Fruit fly (Drosophila melanogaster) whole organism, embryonic: ENCODE measurements around the gene Srp19.

Experiments used
- CG10147 ChIP-seq: fragments of 200-800 bp; sonication (Bioruptor generic); optimal IDR thresholded peaks from 2 replicates; lab custom pipeline; 2019; ENCODE audit warnings: missing biosample characterization, mild to moderate bottlenecking, missing genetic modification characterization, moderate library complexity
- CG10209 ChIP-seq: fragments of 200-800 bp; sonication (Bioruptor generic); optimal IDR thresholded peaks from 3 replicates; lab custom pipeline; 2017; ENCODE audit warnings: missing biosample characterization, mild to moderate bottlenecking, missing genetic modification characterization, missing genetic modification reagents
- CG10654 ChIP-seq: fragments of 200-800 bp; sonication (Bioruptor generic); optimal IDR thresholded peaks from 2 replicates; lab custom pipeline; 2016; ENCODE audit warnings: missing biosample characterization, missing genetic modification characterization
- CG10979 ChIP-seq: fragments of 200-800 bp; sonication (Bioruptor generic); optimal IDR thresholded peaks from 2 replicates; lab custom pipeline; 2018; ENCODE audit warnings: missing biosample characterization, mild to moderate bottlenecking, missing genetic modification characterization, moderate library complexity
- CG11723 ChIP-seq: fragments of 200-800 bp; sonication (Bioruptor generic); optimal IDR thresholded peaks from 2 replicates; lab custom pipeline; 2017; ENCODE audit warnings: missing biosample characterization, mild to moderate bottlenecking, missing genetic modification characterization
- CG12236 ChIP-seq: fragments of 200-800 bp; sonication (Bioruptor generic); optimal IDR thresholded peaks from 2 replicates; lab custom pipeline; 2016; ENCODE audit warnings: missing biosample characterization, missing genetic modification characterization
- CG12769 ChIP-seq: fragments of 200-800 bp; sonication (Bioruptor generic); optimal IDR thresholded peaks from 2 replicates; lab custom pipeline; 2019; ENCODE audit warnings: missing biosample characterization, mild to moderate bottlenecking, missing genetic modification characterization, moderate library complexity
- CG13123 ChIP-seq: fragments of 200-800 bp; sonication (Bioruptor generic); optimal IDR thresholded peaks from 2 replicates; lab custom pipeline; 2016; ENCODE audit warnings: missing biosample characterization, missing genetic modification characterization
- CG13624 ChIP-seq: fragments of 200-800 bp; sonication (Bioruptor generic); optimal IDR thresholded peaks from 2 replicates; lab custom pipeline; 2016; ENCODE audit warnings: missing biosample characterization, missing genetic modification characterization
- CG14860 ChIP-seq: fragments of 200-800 bp; sonication (Bioruptor generic); IDR thresholded peaks from 3 replicates; pipeline ENCODE4 v1.3.6; 2022; ENCODE audit warnings: missing biosample characterization, missing genetic modification characterization; ENCODE audit not compliant: partially characterized antibody
- CG15269 ChIP-seq: fragments of 200-800 bp; sonication (Bioruptor generic); optimal IDR thresholded peaks from 2 replicates; lab custom pipeline; 2018; ENCODE audit warnings: missing biosample characterization, mild to moderate bottlenecking, missing genetic modification characterization, moderate library complexity
- CG1647 ChIP-seq: fragments of 200-800 bp; sonication (Bioruptor generic); optimal IDR thresholded peaks from 3 replicates; lab custom pipeline; 2016; ENCODE audit warnings: missing biosample characterization, missing genetic modification characterization
- CG16813 ChIP-seq: fragments of 200-800 bp; sonication (Bioruptor generic); IDR thresholded peaks from 3 replicates; pipeline ENCODE4 v1.3.6; 2022; ENCODE audit warnings: missing biosample characterization, missing genetic modification characterization; ENCODE audit not compliant: partially characterized antibody
- CG17612 ChIP-seq: fragments of 200-800 bp; sonication (Bioruptor generic); IDR thresholded peaks from 2 replicates; pipeline ENCODE4 v1.3.6; 2022; ENCODE audit warnings: missing biosample characterization, missing genetic modification characterization
- CG18011 ChIP-seq: fragments of 200-800 bp; sonication (Bioruptor generic); optimal IDR thresholded peaks from 2 replicates; lab custom pipeline; 2017; ENCODE audit warnings: missing biosample characterization, missing genetic modification characterization, mild to moderate bottlenecking, moderate library complexity, missing genotype
- CG2116 ChIP-seq: fragments of 200-800 bp; sonication (Bioruptor generic); optimal IDR thresholded peaks from 3 replicates; lab custom pipeline; 2018; ENCODE audit warnings: missing biosample characterization, mild to moderate bottlenecking, missing genetic modification characterization
- CG32532 ChIP-seq: fragments of 200-800 bp; sonication (Bioruptor generic); IDR thresholded peaks from 2 replicates; pipeline ENCODE4 v1.3.6; 2022; ENCODE audit warnings: missing biosample characterization, missing genetic modification characterization
- CG3281 ChIP-seq: fragments of 200-800 bp; sonication (Bioruptor generic); optimal IDR thresholded peaks from 3 replicates; lab custom pipeline; 2017; ENCODE audit warnings: missing biosample characterization, mild to moderate bottlenecking, missing genetic modification characterization
- CG33557 ChIP-seq: fragments of 200-800 bp; sonication (Bioruptor generic); optimal IDR thresholded peaks from 2 replicates; lab custom pipeline; 2019; ENCODE audit warnings: missing biosample characterization, mild to moderate bottlenecking, missing genetic modification characterization, moderate library complexity
- CG4282 ChIP-seq: fragments of 200-800 bp; sonication (Bioruptor generic); optimal IDR thresholded peaks from 2 replicates; lab custom pipeline; 2016; ENCODE audit warnings: missing biosample characterization, missing genetic modification characterization
- CG7372 ChIP-seq: fragments of 200-800 bp; sonication (Bioruptor generic); IDR thresholded peaks from 2 replicates; pipeline ENCODE4 v1.3.6; 2022; ENCODE audit warnings: missing biosample characterization, missing genetic modification characterization
- Camta ChIP-seq: fragments of 200-800 bp; sonication (Bioruptor generic); optimal IDR thresholded peaks from 2 replicates; lab custom pipeline; 2016; ENCODE audit warnings: missing biosample characterization, missing genetic modification characterization
- Drgx ChIP-seq: fragments of 200-800 bp; sonication (Bioruptor generic); IDR thresholded peaks from 2 replicates; pipeline ENCODE4 v1.3.6; 2022; ENCODE audit warnings: missing biosample characterization, missing genetic modification characterization
- Ets65A ChIP-seq: fragments of 200-800 bp; sonication (Bioruptor generic); peaks from one replicate; lab custom pipeline; 2016; ENCODE audit warnings: missing biosample characterization, missing genetic modification characterization
- Hmr ChIP-seq: fragments of 200-800 bp; sonication (Bioruptor generic); optimal IDR thresholded peaks from 3 replicates; lab custom pipeline; 2017; ENCODE audit warnings: mild to moderate bottlenecking, missing biosample characterization, missing genetic modification reagents, missing genetic modification characterization
- Hsf ChIP-seq: fragments of 200-800 bp; sonication (Bioruptor generic); optimal IDR thresholded peaks from 3 replicates; lab custom pipeline; 2016; ENCODE audit warnings: missing biosample characterization, missing genetic modification characterization
- Mad ChIP-seq: fragments of 200-800 bp; sonication (Bioruptor generic); optimal IDR thresholded peaks from 2 replicates; lab custom pipeline; 2016; ENCODE audit warnings: missing biosample characterization, missing genetic modification characterization
- Med ChIP-seq: fragments of 200-800 bp; sonication (Bioruptor generic); peaks from one replicate; lab custom pipeline; 2016; ENCODE audit warnings: missing biosample characterization, missing genetic modification characterization, mild to moderate bottlenecking, inconsistent platforms, moderate library complexity
- Rfx ChIP-seq: fragments of 200-800 bp; sonication (Bioruptor generic); IDR thresholded peaks from 2 replicates; pipeline ENCODE4 v1.3.6; 2022; ENCODE audit warnings: missing biosample characterization, missing genetic modification characterization
- Taf1 ChIP-seq: fragments of 200-800 bp; sonication (Bioruptor generic); IDR thresholded peaks from 2 replicates; pipeline ENCODE4 v1.3.6; 2022; ENCODE audit warnings: missing biosample characterization, missing genetic modification characterization
- Trl ChIP-seq, 3 experiments: fragments of >200 bp in 2 of 3; fragments of 200-800 bp in 1 of 3; sonication (Bioruptor generic) in 1 of 3; optimal IDR thresholded peaks; 2 replicates in 1 of 3; 3 replicates in 2 of 3; lab custom pipeline; 2016 to 2017; ENCODE audit warnings: missing biosample characterization in 1 of 3, missing genetic modification characterization in 1 of 3
- al ChIP-seq: fragments of 200-800 bp; sonication (Bioruptor generic); IDR thresholded peaks from 2 replicates; pipeline ENCODE4 v1.3.6; 2022; ENCODE audit warnings: missing biosample characterization, missing genetic modification characterization
- chif ChIP-seq, 2 experiments: fragments of 200-800 bp; sonication (Bioruptor generic); optimal IDR thresholded peaks; 3 replicates each; lab custom pipeline; 2016; ENCODE audit warnings: missing biosample characterization in 2 of 2, missing genetic modification characterization in 2 of 2
- dati ChIP-seq: fragments of 200-800 bp; sonication (Bioruptor generic); IDR thresholded peaks from 2 replicates; pipeline ENCODE4 v1.3.6; 2022; ENCODE audit warnings: missing biosample characterization, missing genetic modification characterization
- dm ChIP-seq: fragments of 200-800 bp; sonication (Bioruptor generic); optimal IDR thresholded peaks from 3 replicates; lab custom pipeline; 2016; ENCODE audit warnings: missing biosample characterization, missing genetic modification characterization
- gcm ChIP-seq: fragments of 200-800 bp; sonication (Bioruptor generic); optimal IDR thresholded peaks from 2 replicates; lab custom pipeline; 2019; ENCODE audit warnings: missing biosample characterization, mild to moderate bottlenecking, missing genetic modification characterization, moderate library complexity
- inv ChIP-seq: fragments of 200-800 bp; sonication (Bioruptor generic); IDR thresholded peaks from 2 replicates; pipeline ENCODE4 v1.3.6; 2022; ENCODE audit warnings: missing biosample characterization, missing genetic modification characterization; ENCODE audit not compliant: partially characterized antibody
- knrl ChIP-seq: fragments of 200-800 bp; sonication (Bioruptor generic); IDR thresholded peaks from 3 replicates; pipeline ENCODE4 v1.3.6; 2022; ENCODE audit warnings: missing biosample characterization, missing genetic modification characterization; ENCODE audit not compliant: partially characterized antibody
- nmo ChIP-seq: fragments of 200-800 bp; sonication (Bioruptor generic); optimal IDR thresholded peaks from 2 replicates; lab custom pipeline; 2018; ENCODE audit warnings: missing biosample characterization, mild to moderate bottlenecking, missing genetic modification characterization, moderate library complexity
- pb ChIP-seq: fragments of 200-800 bp; sonication (Bioruptor generic); optimal IDR thresholded peaks from 3 replicates; lab custom pipeline; 2016; ENCODE audit warnings: missing biosample characterization, missing genetic modification characterization
- phol ChIP-seq: fragments of 200-800 bp; sonication (Bioruptor generic); optimal IDR thresholded peaks from 3 replicates; lab custom pipeline; 2018; ENCODE audit warnings: missing biosample characterization, mild to moderate bottlenecking, missing genetic modification characterization, moderate library complexity
- ranshi ChIP-seq: fragments of 200-800 bp; sonication (Bioruptor generic); IDR thresholded peaks from 2 replicates; pipeline ENCODE4 v1.3.6; 2022; ENCODE audit warnings: missing biosample characterization, missing genetic modification characterization
- scrt ChIP-seq: fragments of 200-800 bp; sonication (Bioruptor generic); optimal IDR thresholded peaks from 2 replicates; lab custom pipeline; 2018; ENCODE audit warnings: missing biosample characterization, mild to moderate bottlenecking, missing genetic modification characterization, moderate library complexity
- sens-2 ChIP-seq: fragments of 200-800 bp; sonication (Bioruptor generic); IDR thresholded peaks from 2 replicates; pipeline ENCODE4 v1.3.6; 2022; ENCODE audit warnings: missing biosample characterization, missing genetic modification characterization
- sisA ChIP-seq: fragments of 200-800 bp; sonication (Bioruptor generic); IDR thresholded peaks from 2 replicates; pipeline ENCODE4 v1.3.6; 2022; ENCODE audit warnings: missing biosample characterization, missing genetic modification characterization
- slou ChIP-seq: fragments of 200-800 bp; sonication (Bioruptor generic); optimal IDR thresholded peaks from 3 replicates; lab custom pipeline; 2016; ENCODE audit warnings: missing biosample characterization, missing genetic modification characterization
- sob ChIP-seq: fragments of 200-800 bp; sonication (Bioruptor generic); IDR thresholded peaks from 2 replicates; pipeline ENCODE4 v1.3.6; 2022; ENCODE audit warnings: missing biosample characterization, missing genetic modification characterization
- tll ChIP-seq, 2 experiments: fragments of 200-800 bp in 1 of 2; fragments of >200 bp in 1 of 2; sonication (Bioruptor generic) in 1 of 2; optimal IDR thresholded peaks; 2 replicates each; lab custom pipeline; 2017 to 2019; ENCODE audit warnings: missing biosample characterization in 2 of 2, missing genetic modification characterization in 2 of 2, mild to moderate bottlenecking in 1 of 2, moderate library complexity in 1 of 2
- ttk ChIP-seq: fragments of 200-800 bp; sonication (Bioruptor generic); IDR thresholded peaks from 2 replicates; pipeline ENCODE4 v2.1.2; 2022; ENCODE audit warnings: missing biosample characterization, missing genetic modification characterization
- yki ChIP-seq: fragments of >200 bp; optimal IDR thresholded peaks from 3 replicates; lab custom pipeline; 2018

Srp19 gene

dm6 chr3L:7323348-7323747 is 24.5 kb downstream of the Srp19 start, which contains the start of the genes RhoGEF4 and Rint1 (continued):
- TF ChIP-seq CG10209 (GFP tag; lab: Kevin White, UChicago): peak; percentile 63
- no peak for TF ChIP-seq yki (lab: Kevin White, UChicago)
- TF ChIP-seq CG17612 (GFP tag; lab: Robert Waterston, UW): peak; percentile 26; the same call in 1 of the 2 replicates
- peak; percentile 52 for TF ChIP-seq CG13123
- peak; percentile 34; the same call in 1 of the 3 replicates for TF ChIP-seq CG16813 (GFP tag; lab: Robert Waterston, UW)
- TF ChIP-seq CG10147 (GFP tag; lab: Kevin White, UChicago): peak; percentile 74
- peak; percentile 71 for TF ChIP-seq al (GFP tag; lab: Robert Waterston, UW)
- peak; percentile 46 for TF ChIP-seq CG33557
- TF ChIP-seq Mad: peak; percentile 60
- TF ChIP-seq ranshi (GFP tag; lab: Robert Waterston, UW): peak; percentile 79; the same call in 1 of the 2 replicates
- TF ChIP-seq Taf1 (GFP tag; lab: Robert Waterston, UW): peak; percentile 61; the same call in 1 of the 2 replicates
- peak; percentile 38; the same call in 1 of the 3 replicates for TF ChIP-seq knrl
- TF ChIP-seq dm: peak; percentile 37
- TF ChIP-seq Ets65A (GFP tag; lab: Kevin White, UChicago): peak; percentile 95
- TF ChIP-seq CG18011: peak; percentile 44
- TF ChIP-seq CG15269 (tag; lab: Kevin White, UChicago): no peak
- peak in 1 of 2 experiments; percentile 14 for TF ChIP-seq tll (GFP tag; optimal IDR thresholded peaks at IDR 0.05; lab: Kevin White, UChicago)
- no peak for TF ChIP-seq Trl (optimal IDR thresholded peaks at IDR 0.05; lab: Kevin White, UChicago)
- TF ChIP-seq Trl (GFP tag; optimal IDR thresholded peaks at IDR 0.05; lab: Kevin White, UChicago): peak; percentile 21
- TF ChIP-seq phol (tag; lab: Kevin White, UChicago): peak; percentile 81
- peak; percentile 84 for TF ChIP-seq nmo (GFP tag; lab: Kevin White, UChicago)
- peak; percentile 78 for TF ChIP-seq sob
- TF ChIP-seq CG3281 (GFP tag; lab: Kevin White, UChicago): peak; percentile 6
- TF ChIP-seq gcm: peak; percentile 58
- TF ChIP-seq CG4282: no peak
- TF ChIP-seq CG10979: peak; percentile 51
- TF ChIP-seq Hsf (GFP tag; lab: Kevin White, UChicago): peak; percentile 63
- TF ChIP-seq Camta (GFP tag; lab: Kevin White, UChicago): peak; percentile 19
- TF ChIP-seq Drgx: no peak
- peak; percentile 69 for TF ChIP-seq CG2116 (GFP tag; lab: Kevin White, UChicago)
- TF ChIP-seq CG12769: no peak
- TF ChIP-seq Hmr (GFP tag; lab: Kevin White, UChicago): peak; percentile 61
- peak; percentile 87 for TF ChIP-seq sisA
- peak; percentile 4 to 53 for TF ChIP-seq chif (GFP tag; optimal IDR thresholded peaks at IDR 0.05; lab: Kevin White, UChicago)
- peak; percentile 83 for TF ChIP-seq CG32532 (GFP tag; lab: Robert Waterston, UW)
- TF ChIP-seq pb (GFP tag; lab: Kevin White, UChicago): no peak
- TF ChIP-seq dati (GFP tag; lab: Robert Waterston, UW): no peak
- TF ChIP-seq CG11723 (GFP tag; lab: Kevin White, UChicago): no peak
- peak; percentile 61 for TF ChIP-seq scrt (GFP tag; lab: Kevin White, UChicago)
- peak; percentile 31 for TF ChIP-seq slou (GFP tag; lab: Kevin White, UChicago)
- TF ChIP-seq CG12236 (GFP tag; lab: Kevin White, UChicago): no peak
- no peak for TF ChIP-seq CG14860
- TF ChIP-seq ttk (GFP tag; lab: Robert Waterston, UW): peak; percentile 60; the same call in 1 of the 2 replicates
- TF ChIP-seq Rfx (GFP tag; lab: Robert Waterston, UW): peak; percentile 86
- peak; percentile 47 for TF ChIP-seq CG13624 (GFP tag; lab: Kevin White, UChicago)
- TF ChIP-seq sens-2: no peak
- no peak for TF ChIP-seq inv
- TF ChIP-seq CG1647 (GFP tag; lab: Kevin White, UChicago): peak; percentile 37
- peak; percentile 58; the same call in 1 of the 2 replicates for TF ChIP-seq CG7372
- peak; percentile 60 for TF ChIP-seq CG10654
- TF ChIP-seq Med (GFP tag; lab: Kevin White, UChicago): peak; percentile 90
